Worm (Caenorhabditis elegans) whole organism, L1 larva: ENCODE results near the gene Y39B6A.33.

Experiments
- dsc-1 ChIP-seq: sonication (generic microtip); optimal IDR thresholded peaks from 2 replicates; lab custom pipeline; 2016; ENCODE audit warnings: mild to moderate bottlenecking, missing genetic modification characterization, missing compliant biosample characterization
- nhr-20 ChIP-seq: sonication (generic microtip); optimal IDR thresholded peaks from 2 replicates; lab custom pipeline; 2016; ENCODE audit warnings: mild to moderate bottlenecking, missing genetic modification characterization, missing compliant biosample characterization
- skn-1 ChIP-seq: fragments of 150-350 bp; optimal IDR thresholded peaks from 2 replicates; lab custom pipeline; 2014; ENCODE audit warnings: missing biosample characterization, missing genetic modification characterization

DNA sequence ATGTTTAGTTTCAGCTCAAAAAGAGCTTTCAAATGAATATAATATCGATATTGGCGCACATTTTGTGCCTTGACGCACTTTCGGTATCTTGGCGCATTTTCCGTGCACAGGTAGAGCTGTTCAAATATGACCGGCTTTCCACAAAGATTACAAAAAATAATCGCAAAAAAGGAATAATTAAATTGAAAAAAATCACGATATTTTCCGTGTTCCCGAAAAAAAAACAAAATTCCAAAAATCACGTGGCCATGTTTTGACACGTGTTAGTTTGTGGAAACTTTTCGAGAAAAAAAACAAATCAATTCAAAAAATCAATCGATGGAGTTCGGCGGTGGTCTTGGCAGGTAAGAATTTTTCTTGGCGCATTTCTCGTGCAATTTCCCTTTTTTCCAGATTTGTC lies 24.4 kb downstream of the Y39B6A.33 start, which contains the start of gene Y39B6A.25:
- TF ChIP-seq nhr-20 (tag; lab: Kevin White, UChicago) (no peak), skn-1 (tag; lab: Kevin White, UChicago) (no peak), dsc-1 (tag; lab: Kevin White, UChicago) (no peak)
